Worm (Caenorhabditis elegans): ENCODE measurements around the gene K07C5.3.
"Not testable (repeated sequence)": the region's sequence is repeated elsewhere in the genome, so short reads cannot be mapped to it uniquely, and the experiment has no call there.

K07C5.3 gene

ce11 chrV:10339200-10339599, 3.6 kb upstream of the K07C5.3 start, which contains the start of gene K07C5.2:
K07C5.2 (plus strand) TSS chrV:10339500.
- TF ChIP-seq him-1 (tag; optimal IDR thresholded peaks at IDR 0.05) (no peak), dao-5 (tag; optimal IDR thresholded peaks at IDR 0.05) (no peak), W03F9.2 (tag; optimal IDR thresholded peaks at IDR 0.05) (no peak)

- TF ChIP-seq him-1, W03F9.2, dao-5 (tag; optimal IDR thresholded peaks at IDR 0.05): not testable (repeated sequence)
Measured at ce11 chrV:10341905-10342328, 915 bp upstream of the K07C5.3 start, which contains the start of gene K07C5.13. K07C5.13 (plus strand) TSS chrV:10342055.

- TF ChIP-seq W03F9.2 (tag; optimal IDR thresholded peaks at IDR 0.05) (no peak), dao-5 (tag; optimal IDR thresholded peaks at IDR 0.05) (no peak), him-1 (tag; optimal IDR thresholded peaks at IDR 0.05) (no peak)
Measured at ce11 chrV:10350054-10350453, 7.2 kb downstream of the K07C5.3 start, which contains the start of gene K07C5.9. K07C5.9 (minus strand) TSS chrV:10350154.

- TF ChIP-seq him-1 (tag; optimal IDR thresholded peaks at IDR 0.05) (peak; percentile 28), W03F9.2 (tag; optimal IDR thresholded peaks at IDR 0.05) (peak; percentile 93), dao-5 (tag; optimal IDR thresholded peaks at IDR 0.05) (no peak)
Measured at ce11 chrV:10352928-10353427, 10.1 kb downstream of the K07C5.3 start, which contains the start of gene nol-56. nol-56 (minus strand) TSS chrV:10352978.

- TF ChIP-seq W03F9.2 (tag; optimal IDR thresholded peaks at IDR 0.05) (peak; percentile 86), him-1 (tag; optimal IDR thresholded peaks at IDR 0.05) (peak; percentile 32), dao-5 (tag; optimal IDR thresholded peaks at IDR 0.05) (no peak)
Measured at ce11 chrV:10355773-10356335, 13.0 kb downstream of the K07C5.3 start, which contains the start of gene sluh-7. sluh-7 (minus strand) TSS chrV:10355823.

ce11 chrV:10357467-10357953, 14.7 kb downstream of the K07C5.3 start, which contains the start of gene ceeh-2:
ceeh-2 (minus strand) TSS chrV:10357903.
- TF ChIP-seq W03F9.2 (tag; optimal IDR thresholded peaks at IDR 0.05) = no peak
- TF ChIP-seq him-1 (tag; optimal IDR thresholded peaks at IDR 0.05) = no peak
- no peak for TF ChIP-seq dao-5 (tag; optimal IDR thresholded peaks at IDR 0.05)

ce11 chrV:10358238-10358637, 15.4 kb downstream of the K07C5.3 start, which contains the start of gene ttll-15:
ttll-15 (plus strand) TSS chrV:10358538.
- TF ChIP-seq dao-5 (tag; optimal IDR thresholded peaks at IDR 0.05) (no peak), W03F9.2 (tag; optimal IDR thresholded peaks at IDR 0.05) (no peak), him-1 (tag; optimal IDR thresholded peaks at IDR 0.05) (no peak)

ce11 chrV:10360186-10360585, 17.4 kb downstream of the K07C5.3 start:
- no peak for TF ChIP-seq dao-5 (tag; optimal IDR thresholded peaks at IDR 0.05)
- no peak for TF ChIP-seq W03F9.2 (tag; optimal IDR thresholded peaks at IDR 0.05)
- no peak for TF ChIP-seq him-1 (tag; optimal IDR thresholded peaks at IDR 0.05)

ce11 chrV:10361830-10362397, 19.1 kb downstream of the K07C5.3 start, which contains the start of gene cash-1:
cash-1 (plus strand) TSS chrV:10362261.
- TF ChIP-seq W03F9.2 (tag; optimal IDR thresholded peaks at IDR 0.05) (peak; percentile 73), dao-5 (tag; optimal IDR thresholded peaks at IDR 0.05) (no peak), him-1 (tag; optimal IDR thresholded peaks at IDR 0.05) (no peak)

ce11 chrV:10363834-10364233, 21.0 kb downstream of the K07C5.3 start:
- TF ChIP-seq W03F9.2 (tag; optimal IDR thresholded peaks at IDR 0.05) = no peak
- TF ChIP-seq dao-5 (tag; optimal IDR thresholded peaks at IDR 0.05) = no peak
- TF ChIP-seq him-1 (tag; optimal IDR thresholded peaks at IDR 0.05) = no peak

- TF ChIP-seq W03F9.2 (tag; optimal IDR thresholded peaks at IDR 0.05) = no peak
Measured at ce11 chrV:10368256-10368655, 25.4 kb downstream of the K07C5.3 start, which contains the start of gene sri-20. sri-20 (plus strand) TSS chrV:10368556.

ce11 chrV:10371177-10371576, 28.3 kb downstream of the K07C5.3 start:
- TF ChIP-seq him-1 (tag; optimal IDR thresholded peaks at IDR 0.05) (no peak), W03F9.2 (tag; optimal IDR thresholded peaks at IDR 0.05) (no peak), dao-5 (tag; optimal IDR thresholded peaks at IDR 0.05) (no peak)

ce11 chrV:10371951-10372350, 29.1 kb downstream of the K07C5.3 start, which contains the start of gene ugt-49:
ugt-49 (plus strand) TSS chrV:10372321.
- TF ChIP-seq W03F9.2 (tag; optimal IDR thresholded peaks at IDR 0.05) (no peak), him-1 (tag; optimal IDR thresholded peaks at IDR 0.05) (no peak), dao-5 (tag; optimal IDR thresholded peaks at IDR 0.05) (no peak)

- TF ChIP-seq dao-5 (tag; optimal IDR thresholded peaks at IDR 0.05) (no peak), him-1 (tag; optimal IDR thresholded peaks at IDR 0.05) (no peak), W03F9.2 (tag; optimal IDR thresholded peaks at IDR 0.05) (no peak)
Measured at ce11 chrV:10379293-10379692, 36.5 kb downstream of the K07C5.3 start, which contains the start of gene AC3.12. AC3.12 (minus strand) TSS chrV:10379393.

All from whole organism, L4/young adult.